Worm (Caenorhabditis elegans) whole organism, L3 larva: ENCODE results near the gene fbxb-55.
A peak's percentile ranks its signal among the peaks of the same experiment; 100 is the strongest.

Experiments used
- egl-27 ChIP-seq: sonication (generic microtip); optimal IDR thresholded peaks from 4 replicates; lab custom pipeline; 2017; ENCODE audit warnings: missing biosample characterization, missing genetic modification reagents, missing genetic modification characterization
- fkh-2 ChIP-seq: fragments of 150-350 bp; optimal IDR thresholded peaks from 2 replicates; lab custom pipeline; 2014; ENCODE audit warnings: missing biosample characterization, missing genetic modification reagents, missing genetic modification characterization
- lin-15B ChIP-seq: fragments of 150-350 bp; optimal IDR thresholded peaks from 2 replicates; lab custom pipeline; 2014; ENCODE audit warnings: missing biosample characterization, missing genetic modification characterization
- mdl-1 ChIP-seq: fragments of 150-350 bp; optimal IDR thresholded peaks from 2 replicates; lab custom pipeline; 2014; ENCODE audit warnings: missing biosample characterization, missing genetic modification characterization
- nhr-237 ChIP-seq: fragments of 150-350 bp; optimal IDR thresholded peaks from 2 replicates; lab custom pipeline; 2014; ENCODE audit warnings: missing biosample characterization, missing genetic modification characterization
- nhr-25 ChIP-seq: sonication (generic microtip); optimal IDR thresholded peaks from 2 replicates; lab custom pipeline; 2017; ENCODE audit warnings: missing biosample characterization, missing genetic modification characterization
- tbx-2 ChIP-seq: sonication (generic microtip); optimal IDR thresholded peaks from 2 replicates; lab custom pipeline; 2016; ENCODE audit warnings: mild to moderate bottlenecking, missing genetic modification characterization, missing compliant biosample characterization

DNA sequence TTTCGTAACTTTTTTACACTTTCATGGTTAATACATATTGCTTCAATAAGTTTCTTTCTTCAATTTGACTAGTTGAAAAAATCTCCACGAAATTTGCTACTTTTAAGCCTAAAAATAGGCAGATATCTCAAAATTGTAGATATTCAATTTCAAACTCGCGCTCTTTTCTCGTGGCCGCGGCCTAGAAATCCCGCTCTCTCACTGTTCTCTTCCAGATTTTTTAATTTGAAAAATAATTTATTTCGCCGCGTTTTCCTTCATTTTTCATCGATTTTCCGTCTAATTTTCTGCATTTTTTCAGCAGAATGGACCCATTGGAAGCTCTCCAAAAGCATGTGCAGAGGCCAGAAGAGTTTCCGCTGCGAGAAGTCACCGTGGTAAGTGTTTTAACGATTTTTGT lies 26.3 kb upstream of the fbxb-55 start, which contains the start of gene cdc-73:
- no peak for TF ChIP-seq nhr-25 (tag; lab: Kevin White, UChicago)
- no peak for TF ChIP-seq tbx-2
- TF ChIP-seq fkh-2 (tag; lab: Kevin White, UChicago), result no peak
- peak; percentile 19 for TF ChIP-seq lin-15B (tag; lab: Kevin White, UChicago)
- no peak for TF ChIP-seq nhr-237 (tag; lab: Kevin White, UChicago)
- no peak for TF ChIP-seq egl-27 (tag; lab: Kevin White, UChicago)
- no peak for TF ChIP-seq mdl-1 (tag; lab: Kevin White, UChicago)
